Fruit fly (Drosophila melanogaster): ENCODE results near the gene PolI.

The PolI gene

DNA sequence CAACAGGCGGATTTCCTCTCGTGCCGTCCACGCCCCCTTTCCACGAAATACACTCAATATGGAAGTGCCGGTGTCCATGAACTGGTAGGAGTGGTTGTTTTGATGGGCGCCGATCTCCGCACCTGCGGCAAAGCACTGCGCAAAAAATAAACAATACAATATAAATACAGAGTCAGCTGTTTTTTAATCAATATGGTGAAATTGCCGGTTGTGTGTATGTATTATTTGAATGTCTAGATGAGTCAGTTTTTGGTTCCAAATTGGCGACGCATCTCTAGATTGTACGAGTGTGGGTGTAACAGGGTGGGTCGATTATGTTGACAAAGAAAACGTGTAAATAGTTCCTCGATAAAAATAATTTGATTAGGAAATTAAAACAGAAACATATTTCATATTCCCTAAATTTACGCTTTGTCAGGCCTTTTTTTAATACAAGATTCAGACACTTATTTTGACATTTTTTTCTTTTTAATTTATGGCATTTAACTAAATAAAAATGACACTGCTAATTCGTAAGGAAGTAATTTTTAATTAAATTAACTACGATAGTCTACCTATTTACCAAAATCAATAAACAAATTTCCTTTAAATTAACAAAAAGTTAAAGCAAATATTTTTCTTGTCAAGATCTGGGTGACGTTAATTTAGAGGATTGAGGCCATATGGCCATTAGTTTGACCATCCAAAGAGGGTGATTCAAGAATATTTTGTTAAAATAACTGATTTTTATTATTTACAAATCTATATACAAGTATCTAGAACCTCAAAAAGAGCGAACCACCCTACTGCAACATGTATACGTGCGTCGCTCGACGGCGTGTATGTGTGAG is 6.4 kb downstream of the PolI start (continued):
- peak; percentile 54 for TF ChIP-seq trh (GFP tag; optimal IDR thresholded peaks at IDR 0.05)
- no peak for TF ChIP-seq Ets97D (GFP tag; optimal IDR thresholded peaks at IDR 0.05)
- TF ChIP-seq amos (GFP tag; IDR thresholded peaks at IDR 0.05; ENCODE audit: partially characterized antibody), result no peak
- TF ChIP-seq NFAT (GFP tag; IDR thresholded peaks at IDR 0.05), result peak; percentile 46
- peak; percentile 6 for TF ChIP-seq grn (GFP tag; optimal IDR thresholded peaks at IDR 0.05)
- no peak for TF ChIP-seq Elba2 (GFP tag; optimal IDR thresholded peaks at IDR 0.05)
- TF ChIP-seq CG18262 (tag; optimal IDR thresholded peaks at IDR 0.05), result peak; percentile 97
- peak; percentile 47 for TF ChIP-seq Myb (GFP tag; optimal IDR thresholded peaks at IDR 0.05)
- TF ChIP-seq gsb (GFP tag; IDR thresholded peaks at IDR 0.05), result peak; percentile 54; the same call in 1 of the 2 replicates
- peak; percentile 91 for TF ChIP-seq CG18599 (GFP tag; optimal IDR thresholded peaks at IDR 0.05)
- TF ChIP-seq cas (GFP tag; IDR thresholded peaks at IDR 0.05), result no peak
- TF ChIP-seq CG4707 (GFP tag; optimal IDR thresholded peaks at IDR 0.05), result peak; percentile 57
- TF ChIP-seq ERR (GFP tag; optimal IDR thresholded peaks at IDR 0.05), result no peak
- TF ChIP-seq CG14860 (GFP tag; IDR thresholded peaks at IDR 0.05; ENCODE audit: partially characterized antibody), result no peak
- TF ChIP-seq CG15601 (tag; optimal IDR thresholded peaks at IDR 0.05), result peak; percentile 86
- peak; percentile 70 for TF ChIP-seq ara (GFP tag; IDR thresholded peaks at IDR 0.05)
- TF ChIP-seq Poxn (GFP tag; IDR thresholded peaks at IDR 0.05), result 0 out of 2 replicates have a peak, but pooled peaks have one; percentile 13
- TF ChIP-seq bowl (GFP tag; IDR thresholded peaks at IDR 0.05), result no peak
- peak; percentile 80 for TF ChIP-seq CG15696 (tag; optimal IDR thresholded peaks at IDR 0.05)
- TF ChIP-seq inv (GFP tag; IDR thresholded peaks at IDR 0.05; ENCODE audit: partially characterized antibody), result no peak
- TF ChIP-seq lmd (GFP tag; IDR thresholded peaks at IDR 0.05), result peak; percentile 73
- TF ChIP-seq run (tag; optimal IDR thresholded peaks at IDR 0.05), result peak; percentile 88
- no peak for TF ChIP-seq CG7745 (tag; optimal IDR thresholded peaks at IDR 0.05)
- TF ChIP-seq onecut (GFP tag; IDR thresholded peaks at IDR 0.05), result peak; percentile 79
- peak; percentile 23 for TF ChIP-seq CG10565 (GFP tag; optimal IDR thresholded peaks at IDR 0.05)
- TF ChIP-seq ssp (GFP tag; IDR thresholded peaks at IDR 0.05), result peak; percentile 55
- TF ChIP-seq Sin3A (optimal IDR thresholded peaks at IDR 0.05), result no peak
- TF ChIP-seq nau (GFP tag; optimal IDR thresholded peaks at IDR 0.05), result peak; percentile 89
- peak; percentile 89 for TF ChIP-seq gcm (GFP tag; optimal IDR thresholded peaks at IDR 0.05)
- peak; percentile 68 for TF ChIP-seq Side (GFP tag; optimal IDR thresholded peaks at IDR 0.05)
- TF ChIP-seq Sry-δ (GFP tag; optimal IDR thresholded peaks at IDR 0.05), result peak; percentile 28
- TF ChIP-seq tio (GFP tag; optimal IDR thresholded peaks at IDR 0.05), result peak; percentile 96
- peak; percentile 71 for TF ChIP-seq CG2116 (GFP tag; optimal IDR thresholded peaks at IDR 0.05)
- TF ChIP-seq CG6683 (GFP tag; optimal IDR thresholded peaks at IDR 0.05), result peak; percentile 76
- TF ChIP-seq ken (GFP tag; IDR thresholded peaks at IDR 0.05), result no peak; the same call in 2 of the 3 replicates
- peak; percentile 41; the same call in 1 of the 3 replicates for TF ChIP-seq Dbx (GFP tag; IDR thresholded peaks at IDR 0.05)
- TF ChIP-seq tin (GFP tag; optimal IDR thresholded peaks at IDR 0.05), result peak; percentile 82
- 0 out of 2 replicates have a peak, but pooled peaks have one; percentile 22 for TF ChIP-seq gt (GFP tag; IDR thresholded peaks at IDR 0.05)
- TF ChIP-seq ab (GFP tag; optimal IDR thresholded peaks at IDR 0.05), result no peak
- 0 out of 3 replicates have a peak, but pooled peaks have one; percentile 22 for TF ChIP-seq gce (GFP tag; IDR thresholded peaks at IDR 0.05)
- peak; percentile 96 for TF ChIP-seq CG13775 (GFP tag; optimal IDR thresholded peaks at IDR 0.05)
- peak; percentile 79 for TF ChIP-seq Rfx (GFP tag; IDR thresholded peaks at IDR 0.05)
- TF ChIP-seq Atf-2 (GFP tag; optimal IDR thresholded peaks at IDR 0.05), result peak; percentile 72
- TF ChIP-seq Dad (GFP tag; optimal IDR thresholded peaks at IDR 0.05), result peak; percentile 19
- TF ChIP-seq CG9727 (GFP tag; optimal IDR thresholded peaks at IDR 0.05), result peak; percentile 96
- TF ChIP-seq CG16813 (GFP tag; IDR thresholded peaks at IDR 0.05; ENCODE audit: partially characterized antibody), result no peak
- TF ChIP-seq CG17568 (GFP tag; optimal IDR thresholded peaks at IDR 0.05), result peak; percentile 99
- no peak for TF ChIP-seq Dref (GFP tag; IDR thresholded peaks at IDR 0.05)
- peak; percentile 86 to 88 for TF ChIP-seq bsh (GFP tag; optimal IDR thresholded peaks at IDR 0.05)
